Fruit fly (Drosophila melanogaster) ovary, adult (tissue): ENCODE measurements around the gene NimB4.

ENCODE experiments used
- CG17801 ChIP-seq: fragments of 200-800 bp; optimal IDR thresholded peaks from 2 replicates; lab custom pipeline; 2019; ENCODE audit warnings: missing biosample characterization, mild to moderate bottlenecking, missing genetic modification characterization, moderate library complexity; ENCODE audit not compliant: partially characterized antibody

NimB4 gene

dm6 chr2L:13966732-13967316 is 3.0 kb downstream of the NimB4 start, which contains the start of gene NimB2:
NimB2 (minus strand) TSS chr2L:13967018.
- no peak for TF ChIP-seq CG17801 (GFP tag; lab: Kevin White, UChicago)

- TF ChIP-seq CG17801 (GFP tag; lab: Kevin White, UChicago): no peak
These were observed 6.2 kb downstream of the NimB4 start, which contains the start of gene NimB1 for dm6 chr2L:13963467-13964122. NimB1 (plus strand) TSS chr2L:13963507.

dm6 chr2L:13960399-13960798 is 9.4 kb downstream of the NimB4 start:
- no peak for TF ChIP-seq CG17801 (GFP tag; lab: Kevin White, UChicago)

dm6 chr2L:13957239-13957638 is 12.5 kb downstream of the NimB4 start, which contains the start of gene NimA:
NimA (plus strand) TSS chr2L:13957539.
- no peak for TF ChIP-seq CG17801 (GFP tag; lab: Kevin White, UChicago)

- no peak for TF ChIP-seq CG17801 (GFP tag; lab: Kevin White, UChicago)
These were observed 14.0 kb downstream of the NimB4 start for dm6 chr2L:13955775-13956174.

dm6 chr2L:13949789-13950188 is 20.0 kb downstream of the NimB4 start:
- TF ChIP-seq CG17801 (GFP tag; lab: Kevin White, UChicago): no peak

dm6 chr2L:13947476-13947875 is 22.3 kb downstream of the NimB4 start, which contains the start of gene Vajk3:
Vajk3 (minus strand) TSS chr2L:13947476.
- no peak for TF ChIP-seq CG17801 (GFP tag; lab: Kevin White, UChicago)

dm6 chr2L:13934542-13935065 is 35.2 kb downstream of the NimB4 start, which contains the start of gene Vajk2:
Vajk2 (minus strand) TSS chr2L:13934692.
- no peak for TF ChIP-seq CG17801 (GFP tag; lab: Kevin White, UChicago)

- no peak for TF ChIP-seq CG17801 (GFP tag; lab: Kevin White, UChicago)
These were observed 38.5 kb downstream of the NimB4 start, which contains the start of gene CG42711 for dm6 chr2L:13931318-13931717. CG42711 (minus strand) TSS chr2L:13931362.

dm6 chr2L:13928461-13928860 is 41.3 kb downstream of the NimB4 start:
- TF ChIP-seq CG17801 (GFP tag; lab: Kevin White, UChicago): no peak

dm6 chr2L:13925699-13926098 is 44.1 kb downstream of the NimB4 start:
- TF ChIP-seq CG17801 (GFP tag; lab: Kevin White, UChicago): no peak

dm6 chr2L:13923984-13924383 is 45.8 kb downstream of the NimB4 start:
- TF ChIP-seq CG17801 (GFP tag; lab: Kevin White, UChicago): no peak

- TF ChIP-seq CG17801 (GFP tag; lab: Kevin White, UChicago): no peak
These were observed 46.3 kb downstream of the NimB4 start, which contains the start of gene Vajk1 for dm6 chr2L:13923453-13923852. Vajk1 (minus strand) TSS chr2L:13923553.
